Worm (Caenorhabditis elegans) whole organism, L4 larva: ENCODE results near the gene F46H5.2.
A peak's percentile ranks its signal among the peaks of the same experiment; 100 is the strongest.

Experiments used
- D1046.2 ChIP-seq: fragments of 200-800 bp; sonication (Bioruptor generic); IDR thresholded peaks from 2 replicates; pipeline ENCODE4 v1.3.6; 2022; ENCODE audit warnings: missing genetic modification characterization, missing compliant biosample characterization
- F26F4.8 ChIP-seq: fragments of 200-800 bp; sonication (Bioruptor generic); conservative IDR thresholded peaks from 2 replicates; pipeline ENCODE4 v1.3.6; 2022; ENCODE audit warnings: missing genetic modification characterization, missing compliant biosample characterization
- F37D6.2 ChIP-seq: sonication (generic microtip); optimal IDR thresholded peaks from 2 replicates; lab custom pipeline; 2016; ENCODE audit warnings: mild to moderate bottlenecking, missing genetic modification characterization, missing compliant biosample characterization
- F44E2.7 ChIP-seq: fragments of 200-800 bp; sonication (Bioruptor generic); IDR thresholded peaks from 2 replicates; pipeline ENCODE4 v2.1.2; 2022; ENCODE audit warnings: missing genetic modification characterization, missing compliant biosample characterization
- Y48G9A.11 ChIP-seq: fragments of 200-800 bp; sonication (Bioruptor generic); IDR thresholded peaks from 2 replicates; pipeline ENCODE4 v1.3.6; 2022; ENCODE audit warnings: missing genetic modification reagents, missing genetic modification characterization, missing compliant biosample characterization
- ZK546.5 ChIP-seq, 2 experiments: sonication (generic microtip); optimal IDR thresholded peaks; 2 replicates each; lab custom pipeline; 2017; ENCODE audit warnings: missing biosample characterization in 2 of 2, missing genetic modification characterization in 2 of 2
- aha-1 ChIP-seq: fragments of 150-350 bp; peaks from one replicate; lab custom pipeline; 2014; ENCODE audit warnings: missing biosample characterization, missing genetic modification characterization
- aly-2 ChIP-seq: sonication (generic microtip); optimal IDR thresholded peaks from 2 replicates; lab custom pipeline; 2018; ENCODE audit warnings: missing biosample characterization, missing genetic modification characterization
- arid-1 ChIP-seq: fragments of 200-800 bp; sonication (Bioruptor generic); conservative IDR thresholded peaks from 2 replicates; pipeline ENCODE4 v1.3.6; 2022; ENCODE audit warnings: missing genetic modification reagents, missing genetic modification characterization, missing compliant biosample characterization
- attf-4 ChIP-seq: sonication (generic microtip); optimal IDR thresholded peaks from 3 replicates; lab custom pipeline; 2017; ENCODE audit warnings: missing biosample characterization, missing genetic modification characterization
- ces-1 ChIP-seq: fragments of 150-350 bp; sonication (generic microtip); optimal IDR thresholded peaks from 4 replicates; lab custom pipeline; 2014; ENCODE audit warnings: missing biosample characterization, missing genetic modification reagents, missing genetic modification characterization
- ctbp-1 ChIP-seq: fragments of 200-800 bp; sonication (Bioruptor generic); IDR thresholded peaks from 2 replicates; pipeline ENCODE4 v1.3.6; 2022; ENCODE audit warnings: missing genetic modification reagents, missing genetic modification characterization, missing compliant biosample characterization
- daf-16 ChIP-seq, 3 experiments: sonication (generic microtip); optimal IDR thresholded peaks; 2 replicates each; lab custom pipeline; 2016 to 2017; ENCODE audit warnings: missing genetic modification characterization in 3 of 3, missing genetic modification reagents in 3 of 3, mild to moderate bottlenecking in 2 of 3, missing compliant biosample characterization in 2 of 3, missing biosample characterization in 1 of 3, moderate library complexity in 1 of 3
- dmd-6 ChIP-seq: fragments of 200-800 bp; sonication (Bioruptor generic); IDR thresholded peaks from 2 replicates; pipeline ENCODE4 v1.3.6; 2022; ENCODE audit warnings: missing genetic modification reagents, missing genetic modification characterization, missing compliant biosample characterization
- dmd-8 ChIP-seq: fragments of 200-800 bp; sonication (Bioruptor generic); IDR thresholded peaks from 2 replicates; pipeline ENCODE4 v1.3.6; 2022; ENCODE audit warnings: missing genetic modification characterization, missing compliant biosample characterization
- dpl-1 ChIP-seq: fragments of 150-350 bp; optimal IDR thresholded peaks from 2 replicates; lab custom pipeline; 2014; ENCODE audit warnings: missing biosample characterization, missing genetic modification reagents, missing genetic modification characterization
- dve-1 ChIP-seq: sonication (generic microtip); optimal IDR thresholded peaks from 2 replicates; lab custom pipeline; 2017; ENCODE audit warnings: antibody characterized with exemption, mild to moderate bottlenecking, missing genetic modification characterization, missing compliant biosample characterization; ENCODE audit not compliant: insufficient read depth
- egl-43 ChIP-seq: fragments of 200-800 bp; sonication (Bioruptor generic); IDR thresholded peaks from 2 replicates; pipeline ENCODE4 v1.3.6; 2022; ENCODE audit warnings: missing genetic modification reagents, missing genetic modification characterization, missing compliant biosample characterization
- fkh-10 ChIP-seq: fragments of 150-350 bp; optimal IDR thresholded peaks from 2 replicates; lab custom pipeline; 2014; ENCODE audit warnings: missing biosample characterization, missing genetic modification reagents, missing genetic modification characterization
- hif-1 ChIP-seq, 2 experiments: sonication (generic microtip); optimal IDR thresholded peaks; 2 replicates each; lab custom pipeline; 2016 to 2017; ENCODE audit warnings: missing compliant biosample characterization in 2 of 2, missing genetic modification characterization in 2 of 2, missing genetic modification reagents in 2 of 2, missing genotype in 2 of 2, mild to moderate bottlenecking in 1 of 2
- hlh-11 ChIP-seq: fragments of 200-800 bp; sonication (Bioruptor generic); optimal IDR thresholded peaks from 2 replicates; lab custom pipeline; 2018; ENCODE audit warnings: mild to moderate bottlenecking, missing genetic modification characterization, missing compliant biosample characterization
- hlh-30 ChIP-seq: sonication (generic microtip); optimal IDR thresholded peaks from 2 replicates; lab custom pipeline; 2017; ENCODE audit warnings: antibody characterized with exemption, mild to moderate bottlenecking, missing genetic modification characterization, missing compliant biosample characterization; ENCODE audit not compliant: insufficient read depth
- hmg-1.1 ChIP-seq: fragments of 200-800 bp; sonication (Bioruptor generic); IDR thresholded peaks from 2 replicates; pipeline ENCODE4 v1.3.6; 2022; ENCODE audit warnings: missing genetic modification reagents, missing genetic modification characterization, missing compliant biosample characterization
- jun-1 ChIP-seq: fragments of 150-350 bp; optimal IDR thresholded peaks from 2 replicates; lab custom pipeline; 2014; ENCODE audit warnings: missing biosample characterization, missing genetic modification reagents, missing genetic modification characterization
- lin-1 ChIP-seq: fragments of 200-800 bp; sonication (Bioruptor generic); IDR thresholded peaks from 2 replicates; pipeline ENCODE4 v1.3.6; 2022; ENCODE audit warnings: missing genetic modification reagents, missing genetic modification characterization, missing compliant biosample characterization
- lsy-2 ChIP-seq, 2 experiments: fragments of 150-350 bp in 1 of 2; sonication (generic microtip) in 1 of 2; optimal IDR thresholded peaks; 2 replicates each; lab custom pipeline; 2014 to 2017; ENCODE audit warnings: missing biosample characterization in 2 of 2, missing genetic modification characterization in 2 of 2
- mdl-1 ChIP-seq, 2 experiments: fragments of 150-350 bp in 1 of 2; sonication (generic microtip) in 1 of 2; optimal IDR thresholded peaks; 2 replicates each; lab custom pipeline; 2014 to 2017; ENCODE audit warnings: missing biosample characterization in 2 of 2, missing genetic modification characterization in 2 of 2
- mep-1 ChIP-seq: fragments of 150-350 bp; sonication (generic microtip); optimal IDR thresholded peaks from 3 replicates; lab custom pipeline; 2014; ENCODE audit warnings: missing biosample characterization, missing genetic modification characterization
- mes-2 ChIP-seq: sonication (generic microtip); optimal IDR thresholded peaks from 2 replicates; lab custom pipeline; 2016; ENCODE audit warnings: missing genotype, mild to moderate bottlenecking, missing genetic modification characterization, missing compliant biosample characterization; ENCODE audit not compliant: poor library complexity, severe bottlenecking
- mxl-3 ChIP-seq: fragments of 200-800 bp; sonication (Bioruptor generic); optimal IDR thresholded peaks from 2 replicates; lab custom pipeline; 2018; ENCODE audit warnings: mild to moderate bottlenecking, missing genetic modification characterization, missing compliant biosample characterization
- nhr-11 ChIP-seq: fragments of 150-350 bp; optimal IDR thresholded peaks from 2 replicates; lab custom pipeline; 2014; ENCODE audit warnings: missing biosample characterization, missing genetic modification characterization
- nhr-28 ChIP-seq: fragments of 150-350 bp; optimal IDR thresholded peaks from 2 replicates; lab custom pipeline; 2014; ENCODE audit warnings: missing biosample characterization, missing genetic modification characterization
- nhr-48 ChIP-seq: sonication (generic microtip); optimal IDR thresholded peaks from 2 replicates; lab custom pipeline; 2016; ENCODE audit warnings: mild to moderate bottlenecking, missing genetic modification characterization, missing compliant biosample characterization
- nhr-6 ChIP-seq: fragments of 150-350 bp; optimal IDR thresholded peaks from 2 replicates; lab custom pipeline; 2014; ENCODE audit warnings: missing biosample characterization, missing genetic modification characterization
- nhr-77 ChIP-seq: fragments of 150-350 bp; optimal IDR thresholded peaks from 2 replicates; lab custom pipeline; 2014; ENCODE audit warnings: missing biosample characterization, missing genetic modification characterization
- pqm-1 ChIP-seq: sonication (generic microtip); optimal IDR thresholded peaks from 2 replicates; lab custom pipeline; 2017; ENCODE audit warnings: missing biosample characterization, missing genetic modification characterization
- rbr-2 ChIP-seq: sonication (generic microtip); optimal IDR thresholded peaks from 2 replicates; lab custom pipeline; 2016; ENCODE audit warnings: missing genotype, missing genetic modification characterization, missing compliant biosample characterization
- sdz-12 ChIP-seq: fragments of 200-800 bp; sonication (Bioruptor generic); optimal IDR thresholded peaks from 2 replicates; lab custom pipeline; 2018; ENCODE audit warnings: mild to moderate bottlenecking, missing genetic modification characterization, missing compliant biosample characterization
- set-16 ChIP-seq: fragments of 200-800 bp; sonication (Bioruptor generic); IDR thresholded peaks from 2 replicates; pipeline ENCODE4 v1.3.6; 2022; ENCODE audit warnings: missing genetic modification reagents, missing genetic modification characterization, missing compliant biosample characterization
- snpc-1.2 ChIP-seq: fragments of 200-800 bp; sonication (Bioruptor generic); IDR thresholded peaks from 2 replicates; pipeline ENCODE4 v1.3.6; 2022; ENCODE audit warnings: missing genetic modification reagents, missing genetic modification characterization, missing compliant biosample characterization
- spr-1 ChIP-seq: sonication (generic microtip); optimal IDR thresholded peaks from 2 replicates; lab custom pipeline; 2016; ENCODE audit warnings: mild to moderate bottlenecking, missing genetic modification characterization, missing compliant biosample characterization
- unc-130 ChIP-seq: sonication (generic microtip); optimal IDR thresholded peaks from 2 replicates; lab custom pipeline; 2016; ENCODE audit warnings: missing genetic modification reagents, missing genetic modification characterization, missing compliant biosample characterization
- zag-1 ChIP-seq: fragments of 150-350 bp; optimal IDR thresholded peaks from 2 replicates; lab custom pipeline; 2014; ENCODE audit warnings: missing biosample characterization, missing genetic modification characterization
- zfp-2 ChIP-seq: sonication (generic microtip); optimal IDR thresholded peaks from 2 replicates; lab custom pipeline; 2016; ENCODE audit warnings: mild to moderate bottlenecking, missing genetic modification characterization, missing compliant biosample characterization
- zfp-3 ChIP-seq: fragments of 200-800 bp; sonication (Bioruptor generic); conservative IDR thresholded peaks from 2 replicates; pipeline ENCODE4 v1.3.6; 2022; ENCODE audit warnings: missing genetic modification reagents, missing genetic modification characterization, missing compliant biosample characterization
- ztf-7 ChIP-seq: fragments of 150-350 bp; optimal IDR thresholded peaks from 2 replicates; lab custom pipeline; 2014; ENCODE audit warnings: missing biosample characterization, missing genetic modification characterization

F46H5.2 gene

DNA sequence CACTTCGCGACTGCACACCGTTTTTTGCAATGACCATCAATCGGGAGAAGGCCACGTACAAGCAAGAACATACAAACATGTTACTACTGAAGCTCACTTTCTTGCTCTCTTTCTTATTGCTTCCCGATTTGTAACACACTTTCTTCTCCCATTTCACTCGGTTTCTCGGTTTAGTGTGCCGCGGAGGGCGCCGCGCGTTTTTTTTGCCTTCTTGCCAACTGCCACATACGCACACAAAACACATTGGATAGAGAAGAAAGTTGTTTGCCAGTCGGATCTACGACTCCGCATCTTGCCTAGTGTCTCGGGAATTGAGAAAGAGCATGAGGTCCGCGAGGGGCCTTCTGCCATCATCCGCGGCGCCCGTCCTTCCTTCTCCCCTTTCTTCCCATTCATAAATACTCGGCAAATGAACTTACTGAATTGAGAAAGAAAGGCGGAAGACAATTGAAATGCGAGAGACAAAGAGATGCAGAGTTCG, 30.7 kb upstream of the F46H5.2 start:
- TF ChIP-seq dve-1 (tag; lab: Kevin White, UChicago) (peak; percentile 12), dpl-1 (GFP tag; lab: Kevin White, UChicago) (no peak), egl-43 (peak; percentile 49; the same call in 1 of the 2 replicates), hlh-11 (peak; percentile 70), zfp-3 (GFP tag; lab: Robert Waterston, UW) (no peak), pqm-1 (tag; lab: Kevin White, UChicago) (peak; percentile 47), ztf-7 (peak; percentile 12), ctbp-1 (GFP tag; lab: Robert Waterston, UW) (peak; percentile 59; the same call in 1 of the 2 replicates), mep-1 (tag; lab: Kevin White, UChicago) (peak; percentile 81), rbr-2 (peak; percentile 68), Y48G9A.11 (GFP tag; lab: Robert Waterston, UW) (no peak), dmd-6 (peak; percentile 51; the same call in 1 of the 2 replicates), nhr-11 (tag; lab: Kevin White, UChicago) (peak; percentile 25), F37D6.2 (tag; lab: Kevin White, UChicago) (peak; percentile 74), aha-1 (tag; lab: Kevin White, UChicago) (peak; percentile 99), F26F4.8 (GFP tag; lab: Robert Waterston, UW) (no peak), snpc-1.2 (peak; percentile 30; the same call in 1 of the 2 replicates), dmd-8 (GFP tag; lab: Robert Waterston, UW) (no peak), fkh-10 (GFP tag; lab: Kevin White, UChicago) (peak; percentile 98), nhr-28 (peak; percentile 59), mdl-1 (tag; optimal IDR thresholded peaks at IDR 0.05; lab: Kevin White, UChicago) (peak in 1 of 2 experiments; percentile 37), lsy-2 (tag; optimal IDR thresholded peaks at IDR 0.05; lab: Kevin White, UChicago) (peak in 1 of 2 experiments; percentile 29), mes-2 (tag; lab: Kevin White, UChicago) (peak; percentile 7), hmg-1.1 (GFP tag; lab: Robert Waterston, UW) (peak; percentile 79), nhr-6 (tag; lab: Kevin White, UChicago) (peak; percentile 37), spr-1 (tag; lab: Kevin White, UChicago) (peak; percentile 3), hlh-30 (tag; lab: Kevin White, UChicago) (peak; percentile 37), zag-1 (tag; lab: Kevin White, UChicago) (no peak), nhr-48 (tag; lab: Kevin White, UChicago) (no peak), D1046.2 (GFP tag; lab: Robert Waterston, UW) (no peak), attf-4 (tag; lab: Kevin White, UChicago) (peak; percentile 14), set-16 (GFP tag; lab: Robert Waterston, UW) (peak; percentile 60), F44E2.7 (GFP tag; lab: Robert Waterston, UW) (no peak), mxl-3 (GFP tag; lab: Kevin White, UChicago) (peak; percentile 19), aly-2 (tag; lab: Kevin White, UChicago) (no peak), ces-1 (GFP tag; lab: Kevin White, UChicago) (peak; percentile 34), nhr-77 (tag; lab: Kevin White, UChicago) (peak; percentile 33), arid-1 (GFP tag; lab: Robert Waterston, UW) (no peak), lin-1 (GFP tag; lab: Robert Waterston, UW) (0 out of 2 replicates have a peak, but pooled peaks have one; percentile 22), daf-16 (GFP tag; optimal IDR thresholded peaks at IDR 0.05; lab: Kevin White, UChicago) (peak in 1 of 2 experiments; percentile 36), daf-16 (tag; optimal IDR thresholded peaks at IDR 0.05; lab: Kevin White, UChicago) (peak; percentile 64), unc-130 (GFP tag; lab: Kevin White, UChicago) (no peak), sdz-12 (GFP tag; lab: Kevin White, UChicago) (no peak), jun-1 (no peak), hif-1 (tag; optimal IDR thresholded peaks at IDR 0.05; lab: Kevin White, UChicago) (peak in 1 of 2 experiments; percentile 78), ZK546.5 (tag; optimal IDR thresholded peaks at IDR 0.05; lab: Kevin White, UChicago) (no peak), zfp-2 (tag; lab: Kevin White, UChicago) (no peak)
- TF ChIP-seq, all 104 proteins: peak for 30
